Worm (Caenorhabditis elegans): ENCODE measurements around the gene ceh-62.

- TF ChIP-seq nhr-12 (tag; optimal IDR thresholded peaks at IDR 0.05) (no peak), nhr-6 (tag; optimal IDR thresholded peaks at IDR 0.05) (no peak), ama-1 (optimal IDR thresholded peaks at IDR 0.05) (no peak), ceh-16 (tag; optimal IDR thresholded peaks at IDR 0.05) (no peak), unc-62 (GFP tag; optimal IDR thresholded peaks at IDR 0.05) (no peak), egl-27 (tag; optimal IDR thresholded peaks at IDR 0.05) (no peak), lin-11 (tag; optimal IDR thresholded peaks at IDR 0.05) (no peak), nhr-10 (tag; optimal IDR thresholded peaks at IDR 0.05) (no peak), ceh-82 (tag; optimal IDR thresholded peaks at IDR 0.05) (no peak), nhr-237 (tag; optimal IDR thresholded peaks at IDR 0.05) (no peak), elt-3 (tag; optimal IDR thresholded peaks at IDR 0.05) (no peak), nhr-11 (tag; optimal IDR thresholded peaks at IDR 0.05) (no peak), nhr-25 (tag; optimal IDR thresholded peaks at IDR 0.05) (no peak), ztf-11 (tag; optimal IDR thresholded peaks at IDR 0.05) (no peak)
These were observed 1.1 kb upstream of the ceh-62 start for ce11 chrII:10804442-10804841.

All from whole organism, L2 larva.